Worm (Caenorhabditis elegans) whole organism, L1 larva: ENCODE results near the gene atgl-1.

Experiments
- C04F5.9 ChIP-seq: sonication (generic microtip); optimal IDR thresholded peaks from 2 replicates; lab custom pipeline; 2016; ENCODE audit warnings: missing genetic modification characterization, missing compliant biosample characterization
- C34B4.2 ChIP-seq: sonication (generic microtip); optimal IDR thresholded peaks from 2 replicates; lab custom pipeline; 2017; ENCODE audit warnings: mild to moderate bottlenecking, missing genetic modification characterization, missing compliant biosample characterization
- F16B12.6 ChIP-seq: fragments of 150-350 bp; optimal IDR thresholded peaks from 2 replicates; lab custom pipeline; 2014; ENCODE audit warnings: missing biosample characterization, missing genetic modification characterization
- Y116A8C.19 ChIP-seq: sonication (generic microtip); optimal IDR thresholded peaks from 2 replicates; lab custom pipeline; 2016; ENCODE audit warnings: missing compliant biosample characterization, missing genetic modification characterization, borderline replicate concordance
- aha-1 ChIP-seq: fragments of 150-350 bp; optimal IDR thresholded peaks from 2 replicates; lab custom pipeline; 2014; ENCODE audit warnings: missing biosample characterization, missing genetic modification characterization
- alr-1 ChIP-seq: fragments of 200-800 bp; sonication (Bioruptor generic); optimal IDR thresholded peaks from 2 replicates; lab custom pipeline; 2018; ENCODE audit warnings: borderline replicate concordance, mild to moderate bottlenecking, missing genetic modification characterization, missing compliant biosample characterization
- ama-1 ChIP-seq: fragments of 150-350 bp; optimal IDR thresholded peaks from 2 replicates; lab custom pipeline; 2014
- ceh-63 ChIP-seq: fragments of 200-800 bp; sonication (Bioruptor generic); optimal IDR thresholded peaks from 2 replicates; lab custom pipeline; 2018; ENCODE audit warnings: mild to moderate bottlenecking, missing genetic modification characterization, missing compliant biosample characterization
- ceh-8 ChIP-seq: fragments of 200-800 bp; sonication (Bioruptor generic); optimal IDR thresholded peaks from 2 replicates; lab custom pipeline; 2018; ENCODE audit warnings: mild to moderate bottlenecking, missing genetic modification characterization, moderate library complexity, missing compliant biosample characterization
- ceh-88 ChIP-seq: fragments of 200-800 bp; sonication (Bioruptor generic); IDR thresholded peaks from 2 replicates; pipeline ENCODE4 v1.3.6; 2022; ENCODE audit warnings: missing genetic modification characterization, missing compliant biosample characterization
- ceh-90 ChIP-seq: sonication (generic microtip); optimal IDR thresholded peaks from 2 replicates; lab custom pipeline; 2016; ENCODE audit warnings: missing genetic modification characterization, missing compliant biosample characterization
- ces-1 ChIP-seq: fragments of 150-350 bp; optimal IDR thresholded peaks from 2 replicates; lab custom pipeline; 2014; ENCODE audit warnings: missing biosample characterization, missing genetic modification reagents, missing genetic modification characterization
- dpl-1 ChIP-seq, 3 experiments: fragments of 150-350 bp in 2 of 3; sonication (generic microtip) in 1 of 3; optimal IDR thresholded peaks; 2 replicates each; lab custom pipeline; 2014 to 2017; ENCODE audit warnings: missing biosample characterization in 3 of 3, missing genetic modification characterization in 3 of 3, missing genetic modification reagents in 3 of 3
- dsc-1 ChIP-seq: sonication (generic microtip); optimal IDR thresholded peaks from 2 replicates; lab custom pipeline; 2016; ENCODE audit warnings: mild to moderate bottlenecking, missing genetic modification characterization, missing compliant biosample characterization
- efl-1 ChIP-seq, 4 experiments: fragments of 150-350 bp; optimal IDR thresholded peaks in 3 of 4; peaks in 1 of 4; 1 replicate in 1 of 4; 2 replicates in 3 of 4; lab custom pipeline; 2014; ENCODE audit warnings: missing biosample characterization in 2 of 4, missing genetic modification characterization in 2 of 4, missing genetic modification reagents in 2 of 4
- elt-2 ChIP-seq: sonication (generic microtip); optimal IDR thresholded peaks from 2 replicates; lab custom pipeline; 2016; ENCODE audit warnings: missing genetic modification characterization, mild to moderate bottlenecking, inconsistent platforms, missing compliant biosample characterization, missing genetic modification reagents
- elt-3 ChIP-seq, 6 experiments: fragments of 150-350 bp in 1 of 6; sonication (generic microtip); optimal IDR thresholded peaks; 2 replicates each; lab custom pipeline; 2017 to 2018; ENCODE audit warnings: missing biosample characterization in 6 of 6, missing genetic modification characterization in 6 of 6, inconsistent platforms in 1 of 6
- ets-5 ChIP-seq: fragments of 200-800 bp; sonication (Bioruptor generic); IDR thresholded peaks from 2 replicates; pipeline ENCODE4 v1.3.6; 2022; ENCODE audit warnings: missing genetic modification characterization, missing compliant biosample characterization
- fkh-4 ChIP-seq: sonication (generic microtip); optimal IDR thresholded peaks from 2 replicates; lab custom pipeline; 2016; ENCODE audit warnings: missing compliant biosample characterization, missing genetic modification characterization, borderline replicate concordance
- fkh-8 ChIP-seq: sonication (generic microtip); optimal IDR thresholded peaks from 2 replicates; lab custom pipeline; 2016; ENCODE audit warnings: mild to moderate bottlenecking, missing genetic modification characterization, missing compliant biosample characterization
- hlh-17 ChIP-seq: fragments of 200-800 bp; sonication (Bioruptor generic); optimal IDR thresholded peaks from 2 replicates; lab custom pipeline; 2018; ENCODE audit warnings: missing genetic modification characterization, mild to moderate bottlenecking, missing compliant biosample characterization, moderate library complexity, borderline replicate concordance
- hlh-4 ChIP-seq: sonication (generic microtip); optimal IDR thresholded peaks from 2 replicates; lab custom pipeline; 2016; ENCODE audit warnings: mild to moderate bottlenecking, missing genetic modification characterization, missing compliant biosample characterization
- hpl-2 ChIP-seq: fragments of 150-350 bp; optimal IDR thresholded peaks from 2 replicates; lab custom pipeline; 2014; ENCODE audit warnings: missing biosample characterization, missing genetic modification reagents, missing genetic modification characterization
- irx-1 ChIP-seq: sonication (generic microtip); optimal IDR thresholded peaks from 2 replicates; lab custom pipeline; 2016; ENCODE audit warnings: missing genetic modification characterization, missing compliant biosample characterization
- isw-1 ChIP-seq: fragments of 200-800 bp; sonication (Bioruptor generic); IDR thresholded peaks from 2 replicates; pipeline ENCODE4 v1.3.6; 2022; ENCODE audit warnings: missing genetic modification characterization, missing compliant biosample characterization
- lin-15B ChIP-seq: fragments of 150-350 bp; sonication (generic microtip); optimal IDR thresholded peaks from 3 replicates; lab custom pipeline; 2014; ENCODE audit warnings: missing biosample characterization, missing genetic modification characterization
- lin-39 ChIP-seq: fragments of 150-350 bp; optimal IDR thresholded peaks from 2 replicates; lab custom pipeline; 2014; ENCODE audit warnings: missing biosample characterization, missing genetic modification reagents, missing genetic modification characterization
- mdl-1 ChIP-seq, 2 experiments: fragments of 150-350 bp; optimal IDR thresholded peaks; 2 replicates each; lab custom pipeline; 2014 to 2017; ENCODE audit warnings: missing biosample characterization in 2 of 2, missing genetic modification characterization in 2 of 2, inconsistent platforms in 1 of 2
- mef-2 ChIP-seq: fragments of 150-350 bp; optimal IDR thresholded peaks from 2 replicates; lab custom pipeline; 2014; ENCODE audit warnings: missing biosample characterization, missing genetic modification characterization
- mep-1 ChIP-seq: fragments of 150-350 bp; optimal IDR thresholded peaks from 2 replicates; lab custom pipeline; 2014; ENCODE audit warnings: missing biosample characterization, missing genetic modification characterization
- nhr-19 ChIP-seq: fragments of 200-800 bp; sonication (Bioruptor generic); conservative IDR thresholded peaks from 2 replicates; pipeline ENCODE4 v1.3.6; 2022; ENCODE audit warnings: missing genetic modification characterization, missing compliant biosample characterization
- nhr-28 ChIP-seq: fragments of 150-350 bp; optimal IDR thresholded peaks from 2 replicates; lab custom pipeline; 2014; ENCODE audit warnings: missing biosample characterization, missing genetic modification characterization
- nhr-47 ChIP-seq: sonication (generic microtip); optimal IDR thresholded peaks from 2 replicates; lab custom pipeline; 2016; ENCODE audit warnings: mild to moderate bottlenecking, missing genetic modification characterization, moderate library complexity, missing compliant biosample characterization
- nhr-71 ChIP-seq: sonication (generic microtip); optimal IDR thresholded peaks from 2 replicates; lab custom pipeline; 2016; ENCODE audit warnings: mild to moderate bottlenecking, missing genetic modification characterization, moderate library complexity, missing compliant biosample characterization
- nhr-76 ChIP-seq: sonication (generic microtip); optimal IDR thresholded peaks from 2 replicates; lab custom pipeline; 2017; ENCODE audit warnings: missing biosample characterization, missing genetic modification characterization
- nhr-84 ChIP-seq: sonication (generic microtip); optimal IDR thresholded peaks from 2 replicates; lab custom pipeline; 2017; ENCODE audit warnings: missing biosample characterization, missing genetic modification characterization
- nhr-85 ChIP-seq: sonication (generic microtip); peaks from one replicate; lab custom pipeline; 2016; ENCODE audit warnings: missing genetic modification characterization, inconsistent platforms, missing compliant biosample characterization
- nhr-90 ChIP-seq: sonication (generic microtip); optimal IDR thresholded peaks from 2 replicates; lab custom pipeline; 2016; ENCODE audit warnings: mild to moderate bottlenecking, missing genetic modification characterization, missing compliant biosample characterization; ENCODE audit not compliant: poor library complexity
- pag-3 ChIP-seq: sonication (generic microtip); optimal IDR thresholded peaks from 2 replicates; lab custom pipeline; 2017; ENCODE audit warnings: missing genetic modification characterization, mild to moderate bottlenecking, missing compliant biosample characterization, antibody characterized with exemption, borderline replicate concordance; ENCODE audit not compliant: insufficient read depth
- pax-3 ChIP-seq: fragments of 200-800 bp; sonication (Bioruptor generic); optimal IDR thresholded peaks from 2 replicates; lab custom pipeline; 2018; ENCODE audit warnings: mild to moderate bottlenecking, missing genetic modification characterization, moderate library complexity, missing compliant biosample characterization
- pqm-1 ChIP-seq: sonication (generic microtip); optimal IDR thresholded peaks from 3 replicates; lab custom pipeline; 2017; ENCODE audit warnings: missing biosample characterization, missing genetic modification characterization
- skn-1 ChIP-seq: fragments of 150-350 bp; optimal IDR thresholded peaks from 2 replicates; lab custom pipeline; 2014; ENCODE audit warnings: missing biosample characterization, missing genetic modification characterization
- snpc-4 ChIP-seq: fragments of 150-350 bp; optimal IDR thresholded peaks from 2 replicates; lab custom pipeline; 2014; ENCODE audit warnings: missing biosample characterization, missing genetic modification characterization
- snu-23 ChIP-seq: sonication (generic microtip); optimal IDR thresholded peaks from 2 replicates; lab custom pipeline; 2016; ENCODE audit warnings: missing genetic modification characterization, missing compliant biosample characterization
- unc-130 ChIP-seq: fragments of 150-350 bp; optimal IDR thresholded peaks from 2 replicates; lab custom pipeline; 2017; ENCODE audit warnings: missing biosample characterization, missing genetic modification characterization, inconsistent platforms
- unc-98 ChIP-seq: fragments of 200-800 bp; sonication (Bioruptor generic); IDR thresholded peaks from 2 replicates; pipeline ENCODE4 v1.3.6; 2022; ENCODE audit warnings: missing genetic modification characterization, missing compliant biosample characterization
- ztf-11 ChIP-seq, 2 experiments: sonication (generic microtip); optimal IDR thresholded peaks; 2 replicates each; lab custom pipeline; 2016 to 2017; ENCODE audit warnings: missing genetic modification characterization in 2 of 2, missing biosample characterization in 1 of 2, missing compliant biosample characterization in 1 of 2
- ztf-4 ChIP-seq: fragments of 150-350 bp; optimal IDR thresholded peaks from 2 replicates; lab custom pipeline; 2014; ENCODE audit warnings: missing biosample characterization, missing genetic modification characterization

atgl-1 gene

ce11 chrIII:6444335-6444734 is 25.1 kb upstream of the atgl-1 start, which contains the start of gene C05D11.13 (continued):
- TF ChIP-seq efl-1 (optimal IDR thresholded peaks at IDR 0.05; lab: Kevin White, UChicago) (peak; percentile 25 to 52), efl-1 (GFP tag; optimal IDR thresholded peaks at IDR 0.05 in 1 of 2; lab: Kevin White, UChicago) (peak; percentile 11 to 13), pag-3 (tag; lab: Kevin White, UChicago) (no peak), snpc-4 (tag; lab: Kevin White, UChicago) (no peak), C04F5.9 (tag; lab: Kevin White, UChicago) (no peak), fkh-8 (tag; lab: Kevin White, UChicago) (no peak), elt-2 (no peak), ceh-88 (GFP tag; lab: Robert Waterston, UW) (no peak), C34B4.2 (tag; lab: Kevin White, UChicago) (no peak), irx-1 (tag; lab: Kevin White, UChicago) (peak; percentile 17), nhr-47 (tag; lab: Kevin White, UChicago) (no peak), ceh-63 (no peak), mdl-1 (tag; optimal IDR thresholded peaks at IDR 0.05; lab: Kevin White, UChicago) (peak in 1 of 2 experiments; percentile 23), mep-1 (peak; percentile 78)

ce11 chrIII:6442305-6443125 is 23.3 kb upstream of the atgl-1 start, which contains the start of gene mel-32:
Gene mel-32 (minus strand): TSS chrIII:6443000.
- no peak for TF ChIP-seq hlh-4 (tag; lab: Kevin White, UChicago)
- no peak for TF ChIP-seq skn-1
- no peak for TF ChIP-seq ceh-88 (GFP tag; lab: Robert Waterston, UW)
- no peak for TF ChIP-seq nhr-90 (tag; lab: Kevin White, UChicago)
- TF ChIP-seq nhr-71 (tag; lab: Kevin White, UChicago), result peak; percentile 41
- TF ChIP-seq ces-1 (GFP tag; lab: Kevin White, UChicago), result no peak
- no peak for TF ChIP-seq C04F5.9 (tag; lab: Kevin White, UChicago)
- TF ChIP-seq lin-39, result no peak
- no peak for TF ChIP-seq nhr-84 (tag; lab: Kevin White, UChicago)
- no peak for TF ChIP-seq dsc-1 (tag; lab: Kevin White, UChicago)
- peak; percentile 26 for TF ChIP-seq snu-23 (GFP tag; lab: Kevin White, UChicago)
- TF ChIP-seq ceh-8 (GFP tag; lab: Kevin White, UChicago), result no peak
- TF ChIP-seq ceh-90 (tag; lab: Kevin White, UChicago), result no peak
- TF ChIP-seq ceh-63, result no peak
- TF ChIP-seq nhr-85 (tag; lab: Kevin White, UChicago), result peak; percentile 12
- no peak for TF ChIP-seq ama-1 (lab: Kevin White, UChicago)
- TF ChIP-seq efl-1 (optimal IDR thresholded peaks at IDR 0.05; lab: Kevin White, UChicago), result peak; percentile 81 to 84
- peak; percentile 84 to 98 for TF ChIP-seq efl-1 (GFP tag; optimal IDR thresholded peaks at IDR 0.05 in 1 of 2; lab: Kevin White, UChicago)
- peak; percentile 20 for TF ChIP-seq nhr-47 (tag; lab: Kevin White, UChicago)
- no peak for TF ChIP-seq nhr-28 (tag; lab: Kevin White, UChicago)
- no peak for TF ChIP-seq ztf-11 (tag; optimal IDR thresholded peaks at IDR 0.05; lab: Kevin White, UChicago)
- no peak for TF ChIP-seq pqm-1
- TF ChIP-seq F16B12.6 (tag; lab: Kevin White, UChicago), result peak; percentile 76
- no peak for TF ChIP-seq aha-1 (tag; lab: Kevin White, UChicago)
- TF ChIP-seq ets-5 (GFP tag; lab: Robert Waterston, UW), result no peak
- peak in 1 of 6 experiments; percentile 67 for TF ChIP-seq elt-3 (tag; optimal IDR thresholded peaks at IDR 0.05; lab: Kevin White, UChicago)
- TF ChIP-seq lin-15B (tag; lab: Kevin White, UChicago), result no peak
- TF ChIP-seq hpl-2 (GFP tag; lab: Kevin White, UChicago), result no peak
- TF ChIP-seq pax-3, result no peak
- TF ChIP-seq alr-1 (tag; lab: Kevin White, UChicago), result no peak
- no peak for TF ChIP-seq ztf-4 (tag; lab: Kevin White, UChicago)
- TF ChIP-seq hlh-17, result no peak
- TF ChIP-seq unc-98, result no peak
- no peak for TF ChIP-seq Y116A8C.19 (tag; lab: Kevin White, UChicago)
- TF ChIP-seq dpl-1 (GFP tag; optimal IDR thresholded peaks at IDR 0.05; lab: Kevin White, UChicago), result peak; percentile 71 to 83 (median 75)
- TF ChIP-seq unc-130 (tag; lab: Kevin White, UChicago), result no peak
- peak; percentile 38 for TF ChIP-seq nhr-19
- no peak for TF ChIP-seq isw-1 (GFP tag; lab: Robert Waterston, UW)
- TF ChIP-seq nhr-76 (tag; lab: Kevin White, UChicago), result no peak
- no peak for TF ChIP-seq fkh-4 (tag; lab: Kevin White, UChicago)
- TF ChIP-seq mef-2 (tag; lab: Kevin White, UChicago), result no peak
